Comparison of ENCODE assay signal across 1 fruit fly cellular context in the genomic region with DNA sequence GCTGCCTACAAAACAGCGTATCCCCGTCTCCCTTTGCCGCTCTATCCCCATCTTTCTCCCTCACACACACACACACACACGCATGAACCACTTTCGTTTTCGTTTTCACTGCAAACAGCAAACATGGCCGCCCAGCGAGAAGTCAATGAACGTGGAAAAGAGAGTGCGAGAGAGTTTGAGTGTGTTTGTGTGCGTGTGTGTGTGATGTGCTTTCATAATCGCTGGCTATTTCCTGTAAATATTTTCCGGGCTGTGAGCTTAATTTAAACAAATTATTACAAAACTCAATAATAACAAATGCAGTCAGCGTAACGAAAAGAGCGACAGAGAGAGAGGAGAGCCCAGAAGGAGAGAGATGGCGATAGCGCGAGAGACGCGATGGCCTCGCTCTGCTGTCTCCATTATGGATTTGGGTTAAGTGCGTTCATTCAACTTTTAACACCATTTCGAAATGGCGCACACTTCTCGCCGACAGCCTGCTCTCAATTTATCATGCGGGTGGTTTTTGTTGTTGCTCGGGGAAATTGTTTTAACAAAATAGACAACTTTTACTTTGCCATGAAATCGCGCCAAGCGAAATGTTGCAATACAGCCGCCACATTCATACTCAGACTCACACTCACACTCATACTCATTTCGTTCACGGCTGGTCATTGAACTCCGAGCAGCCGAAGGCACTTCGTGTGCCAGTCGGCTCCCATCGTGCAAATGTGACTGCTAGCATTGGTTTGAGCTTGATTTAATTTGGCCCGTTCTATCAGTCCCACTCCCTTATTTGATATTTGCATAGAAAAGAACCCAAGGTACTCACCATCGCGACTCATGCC.
TF ChIP-seq lines count a peak whose summit lies in the region.

No protein-coding gene starts in this region.

TF ChIP-seq in whole organism, embryonic, 481 proteins besides CTCF, POLR2A, EP300 and RAD21 (continued from another document and continues in another):
- TF ChIP-seq br (optimal IDR thresholded peaks at IDR 0.05; lab: Kevin White, UChicago) (no peak), CG15696 (tag; optimal IDR thresholded peaks at IDR 0.05; lab: Kevin White, UChicago) (no peak), Gug (GFP tag; IDR thresholded peaks at IDR 0.05; lab: Robert Waterston, UW) (no peak), Dek (tag; optimal IDR thresholded peaks at IDR 0.05; lab: Kevin White, UChicago) (no peak), her (GFP tag; optimal IDR thresholded peaks at IDR 0.05; lab: Kevin White, UChicago) (no peak), CG1832 (GFP tag; optimal IDR thresholded peaks at IDR 0.05; lab: Kevin White, UChicago) (peak; percentile 64), cg (GFP tag; optimal IDR thresholded peaks at IDR 0.05; lab: Kevin White, UChicago) (peak; percentile 92), CG13624 (GFP tag; optimal IDR thresholded peaks at IDR 0.05; lab: Kevin White, UChicago) (no peak), crol (GFP tag; IDR thresholded peaks at IDR 0.05; lab: Robert Waterston, UW) (peak; percentile 82), caup (GFP tag; optimal IDR thresholded peaks at IDR 0.05; lab: Kevin White, UChicago; ENCODE audit: severe bottlenecking) (no peak), Scr (GFP tag; IDR thresholded peaks at IDR 0.05; lab: Robert Waterston, UW; ENCODE audit: partially characterized antibody) (no peak), otp (GFP tag; IDR thresholded peaks at IDR 0.05; lab: Robert Waterston, UW) (peak; percentile 60; the same call in 1 of the 3 replicates), tap (tag; optimal IDR thresholded peaks at IDR 0.05; lab: Kevin White, UChicago) (peak; percentile 43), CG30431 (GFP tag; optimal IDR thresholded peaks at IDR 0.05; lab: Kevin White, UChicago) (no peak), CG10431 (GFP tag; optimal IDR thresholded peaks at IDR 0.05; lab: Kevin White, UChicago) (peak; percentile 57), Med (GFP tag; lab: Kevin White, UChicago) (peak; percentile 82), CG4707 (GFP tag; optimal IDR thresholded peaks at IDR 0.05; lab: Kevin White, UChicago) (peak; percentile 68), Ets97D (GFP tag; optimal IDR thresholded peaks at IDR 0.05; lab: Kevin White, UChicago) (no peak), luna (GFP tag; optimal IDR thresholded peaks at IDR 0.05; lab: Kevin White, UChicago) (no peak), Gsc (GFP tag; IDR thresholded peaks at IDR 0.05; lab: Robert Waterston, UW) (no peak), CG12155 (GFP tag; optimal IDR thresholded peaks at IDR 0.05; lab: Kevin White, UChicago) (no peak), ato (GFP tag; IDR thresholded peaks at IDR 0.05; lab: Robert Waterston, UW; ENCODE audit: partially characterized antibody) (no peak), CG13287 (GFP tag; IDR thresholded peaks at IDR 0.05; lab: Robert Waterston, UW; ENCODE audit: partially characterized antibody) (peak; percentile 5; the same call in 1 of the 2 replicates), Hand (GFP tag; optimal IDR thresholded peaks at IDR 0.05; lab: Kevin White, UChicago) (no peak), CG7372 (GFP tag; IDR thresholded peaks at IDR 0.05; lab: Robert Waterston, UW) (no peak), exex (tag; optimal IDR thresholded peaks at IDR 0.05; lab: Kevin White, UChicago) (peak; percentile 9), Bgb (GFP tag; IDR thresholded peaks at IDR 0.05; lab: Robert Waterston, UW; ENCODE audit: partially characterized antibody) (no peak), Jarid2 (GFP tag; optimal IDR thresholded peaks at IDR 0.05; lab: Kevin White, UChicago) (no peak), Bteb2 (GFP tag; optimal IDR thresholded peaks at IDR 0.05; lab: Kevin White, UChicago) (no peak), crp (GFP tag; optimal IDR thresholded peaks at IDR 0.05; lab: Kevin White, UChicago) (no peak), CG8089 (GFP tag; optimal IDR thresholded peaks at IDR 0.05; lab: Kevin White, UChicago) (no peak), CG15601 (tag; optimal IDR thresholded peaks at IDR 0.05; lab: Kevin White, UChicago) (peak; percentile 77), insv (GFP tag; optimal IDR thresholded peaks at IDR 0.05; lab: Kevin White, UChicago) (no peak), sna (GFP tag; IDR thresholded peaks at IDR 0.05; lab: Robert Waterston, UW; ENCODE audit: partially characterized antibody) (no peak), MBD-R2 (GFP tag; IDR thresholded peaks at IDR 0.05; lab: Robert Waterston, UW) (no peak), CG2678 (tag; optimal IDR thresholded peaks at IDR 0.05; lab: Kevin White, UChicago) (peak; percentile 26), al (GFP tag; IDR thresholded peaks at IDR 0.05; lab: Robert Waterston, UW) (no peak), CG17829 (tag; optimal IDR thresholded peaks at IDR 0.05; lab: Kevin White, UChicago) (peak; percentile 5), CG8944 (GFP tag; optimal IDR thresholded peaks at IDR 0.05; lab: Kevin White, UChicago) (no peak), pros (GFP tag; optimal IDR thresholded peaks at IDR 0.05; lab: Kevin White, UChicago) (peak; percentile 59), CG16815 (GFP tag; optimal IDR thresholded peaks at IDR 0.05; lab: Kevin White, UChicago) (no peak), cad (GFP tag; optimal IDR thresholded peaks at IDR 0.05; lab: Kevin White, UChicago) (no peak), nerfin-1 (tag; optimal IDR thresholded peaks at IDR 0.05; lab: Kevin White, UChicago) (peak; percentile 54), odd (GFP tag; optimal IDR thresholded peaks at IDR 0.05; lab: Kevin White, UChicago) (no peak), CG12219 (GFP tag; optimal IDR thresholded peaks at IDR 0.05; lab: Kevin White, UChicago) (no peak), CG2875 (GFP tag; optimal IDR thresholded peaks at IDR 0.05; lab: Kevin White, UChicago) (peak; percentile 31), Kr (GFP tag; optimal IDR thresholded peaks at IDR 0.05; lab: Kevin White, UChicago) (no peak), CG8924 (tag; optimal IDR thresholded peaks at IDR 0.05; lab: Kevin White, UChicago) (peak; percentile 70), Trl (optimal IDR thresholded peaks at IDR 0.05; lab: Kevin White, UChicago) (peak; percentile 80 to 85), Trl (GFP tag; optimal IDR thresholded peaks at IDR 0.05; lab: Kevin White, UChicago) (no peak), CG1602 (GFP tag; optimal IDR thresholded peaks at IDR 0.05; lab: Kevin White, UChicago) (no peak), tna (GFP tag; IDR thresholded peaks at IDR 0.05; lab: Robert Waterston, UW; ENCODE audit: partially characterized antibody) (no peak), CG8281 (tag; optimal IDR thresholded peaks at IDR 0.05; lab: Kevin White, UChicago) (peak; percentile 7), ro (GFP tag; IDR thresholded peaks at IDR 0.05; lab: Robert Waterston, UW) (no peak), ems (GFP tag; optimal IDR thresholded peaks at IDR 0.05; lab: Kevin White, UChicago) (no peak), CG2199 (GFP tag; IDR thresholded peaks at IDR 0.05; lab: Robert Waterston, UW) (peak; percentile 30; the same call in 1 of the 3 replicates), CG6813 (GFP tag; optimal IDR thresholded peaks at IDR 0.05; lab: Kevin White, UChicago) (peak; percentile 48), CG16779 (GFP tag; IDR thresholded peaks at IDR 0.05; lab: Robert Waterston, UW) (no peak), HLHmδ (GFP tag; optimal IDR thresholded peaks at IDR 0.05; lab: Kevin White, UChicago) (peak; percentile 97), CoRest (tag; optimal IDR thresholded peaks at IDR 0.05; lab: Kevin White, UChicago) (peak; percentile 2), CG13894 (tag; optimal IDR thresholded peaks at IDR 0.05; lab: Kevin White, UChicago) (no peak), Ravus (GFP tag; IDR thresholded peaks at IDR 0.05; lab: Robert Waterston, UW) (no peak), CG17328 (GFP tag; IDR thresholded peaks at IDR 0.05; lab: Robert Waterston, UW) (no peak), Bdp1 (GFP tag; optimal IDR thresholded peaks at IDR 0.05; lab: Kevin White, UChicago) (no peak), CG11723 (GFP tag; optimal IDR thresholded peaks at IDR 0.05; lab: Kevin White, UChicago) (no peak), sens (GFP tag; lab: Kevin White, UChicago) (peak; percentile 84), CG9215 (GFP tag; IDR thresholded peaks at IDR 0.05; lab: Robert Waterston, UW) (no peak), Hey (tag; optimal IDR thresholded peaks at IDR 0.05; lab: Kevin White, UChicago) (no peak), bab2 (GFP tag; optimal IDR thresholded peaks at IDR 0.05; lab: Kevin White, UChicago) (no peak), psq (GFP tag; optimal IDR thresholded peaks at IDR 0.05; lab: Kevin White, UChicago) (peak; percentile 14), CG1647 (GFP tag; optimal IDR thresholded peaks at IDR 0.05; lab: Kevin White, UChicago) (no peak), h (optimal IDR thresholded peaks at IDR 0.05; lab: Kevin White, UChicago) (no peak), CG3726 (GFP tag; IDR thresholded peaks at IDR 0.05; lab: Robert Waterston, UW) (no peak), ase (GFP tag; IDR thresholded peaks at IDR 0.05; lab: Robert Waterston, UW) (no peak), mam (GFP tag; optimal IDR thresholded peaks at IDR 0.05; lab: Kevin White, UChicago) (no peak), Dip3 (GFP tag; optimal IDR thresholded peaks at IDR 0.05; lab: Kevin White, UChicago) (no peak), sd (tag; optimal IDR thresholded peaks at IDR 0.05; lab: Kevin White, UChicago) (peak; percentile 69), sima (GFP tag; optimal IDR thresholded peaks at IDR 0.05; lab: Kevin White, UChicago) (no peak), eve (GFP tag; optimal IDR thresholded peaks at IDR 0.05; lab: Kevin White, UChicago) (no peak), Hr51 (GFP tag; optimal IDR thresholded peaks at IDR 0.05; lab: Kevin White, UChicago) (no peak), Hr78 (GFP tag; optimal IDR thresholded peaks at IDR 0.05; lab: Kevin White, UChicago) (peak in 1 of 2 experiments; percentile 62), CG17912 (GFP tag; optimal IDR thresholded peaks at IDR 0.05; lab: Kevin White, UChicago) (peak; percentile 49), ac (GFP tag; optimal IDR thresholded peaks at IDR 0.05; lab: Kevin White, UChicago) (no peak), Aef1 (GFP tag; IDR thresholded peaks at IDR 0.05; lab: Robert Waterston, UW) (no peak), CG3407 (GFP tag; optimal IDR thresholded peaks at IDR 0.05; lab: Kevin White, UChicago) (peak; percentile 65), Ets65A (GFP tag; lab: Kevin White, UChicago) (no peak), slbo (GFP tag; IDR thresholded peaks at IDR 0.05; lab: Robert Waterston, UW) (no peak), Hmr (GFP tag; optimal IDR thresholded peaks at IDR 0.05; lab: Kevin White, UChicago) (no peak), Fer2 (tag; optimal IDR thresholded peaks at IDR 0.05; lab: Kevin White, UChicago) (no peak), CG7271 (tag; optimal IDR thresholded peaks at IDR 0.05; lab: Kevin White, UChicago) (no peak), onecut (GFP tag; IDR thresholded peaks at IDR 0.05; lab: Robert Waterston, UW) (peak; percentile 34), Atf6 (GFP tag; IDR thresholded peaks at IDR 0.05; lab: Robert Waterston, UW) (no peak), Side (GFP tag; optimal IDR thresholded peaks at IDR 0.05; lab: Kevin White, UChicago) (no peak), CG7839 (tag; optimal IDR thresholded peaks at IDR 0.05; lab: Kevin White, UChicago) (no peak), CG4820 (GFP tag; optimal IDR thresholded peaks at IDR 0.05; lab: Kevin White, UChicago) (no peak), sob (GFP tag; IDR thresholded peaks at IDR 0.05; lab: Robert Waterston, UW) (no peak; the same call in 1 of the 2 replicates), tup (GFP tag; optimal IDR thresholded peaks at IDR 0.05; lab: Kevin White, UChicago) (no peak), CG10366 (GFP tag; IDR thresholded peaks at IDR 0.05; lab: Robert Waterston, UW) (no peak), ewg (GFP tag; optimal IDR thresholded peaks at IDR 0.05; lab: Kevin White, UChicago) (peak; percentile 93), CG11456 (GFP tag; IDR thresholded peaks at IDR 0.05; lab: Robert Waterston, UW) (no peak), Lhr (GFP tag; optimal IDR thresholded peaks at IDR 0.05; lab: Kevin White, UChicago) (no peak), CG34376 (GFP tag; optimal IDR thresholded peaks at IDR 0.05; lab: Kevin White, UChicago) (no peak), ind (GFP tag; optimal IDR thresholded peaks at IDR 0.05; lab: Kevin White, UChicago) (no peak), Oli (tag; optimal IDR thresholded peaks at IDR 0.05; lab: Kevin White, UChicago) (no peak), fd3F (GFP tag; optimal IDR thresholded peaks at IDR 0.05; lab: Kevin White, UChicago) (no peak), vfl (GFP tag; optimal IDR thresholded peaks at IDR 0.05; lab: Kevin White, UChicago) (no peak), amos (GFP tag; IDR thresholded peaks at IDR 0.05; lab: Robert Waterston, UW; ENCODE audit: partially characterized antibody) (no peak), Asciz (GFP tag; optimal IDR thresholded peaks at IDR 0.05; lab: Kevin White, UChicago) (no peak), tgo (GFP tag; IDR thresholded peaks at IDR 0.05; lab: Robert Waterston, UW) (no peak), CG1024 (GFP tag; IDR thresholded peaks at IDR 0.05; lab: Robert Waterston, UW) (no peak), CG2116 (GFP tag; optimal IDR thresholded peaks at IDR 0.05; lab: Kevin White, UChicago) (peak; percentile 1), B-H1 (GFP tag; IDR thresholded peaks at IDR 0.05; lab: Robert Waterston, UW) (no peak), btn (GFP tag; optimal IDR thresholded peaks at IDR 0.05; lab: Kevin White, UChicago) (no peak), D19A (tag; optimal IDR thresholded peaks at IDR 0.05; lab: Kevin White, UChicago) (no peak), D19B (GFP tag; optimal IDR thresholded peaks at IDR 0.05; lab: Kevin White, UChicago) (no peak), CG11504 (tag; optimal IDR thresholded peaks at IDR 0.05; lab: Kevin White, UChicago) (peak; percentile 20), Hsf (GFP tag; optimal IDR thresholded peaks at IDR 0.05; lab: Kevin White, UChicago) (no peak), twi (tag; optimal IDR thresholded peaks at IDR 0.05; lab: Kevin White, UChicago) (peak; percentile 57), E2f1 (GFP tag; IDR thresholded peaks at IDR 0.05; lab: Robert Waterston, UW) (no peak), Mad (GFP tag; optimal IDR thresholded peaks at IDR 0.05; lab: Kevin White, UChicago) (no peak), NfI (GFP tag; optimal IDR thresholded peaks at IDR 0.05; lab: Kevin White, UChicago) (no peak), gro (GFP tag; optimal IDR thresholded peaks at IDR 0.05; lab: Kevin White, UChicago) (no peak), Dfd (GFP tag; optimal IDR thresholded peaks at IDR 0.05; lab: Kevin White, UChicago) (no peak), CG6254 (GFP tag; optimal IDR thresholded peaks at IDR 0.05; lab: Kevin White, UChicago) (peak; percentile 46), zfh2 (GFP tag; optimal IDR thresholded peaks at IDR 0.05; lab: Kevin White, UChicago) (no peak), cwo (GFP tag; optimal IDR thresholded peaks at IDR 0.05; lab: Kevin White, UChicago) (no peak), aop (GFP tag; IDR thresholded peaks at IDR 0.05; lab: Robert Waterston, UW) (no peak), Optix (GFP tag; IDR thresholded peaks at IDR 0.05; lab: Robert Waterston, UW) (no peak)
